ENCODE assay signal across 3 worm cellular contexts in the genomic region with DNA sequence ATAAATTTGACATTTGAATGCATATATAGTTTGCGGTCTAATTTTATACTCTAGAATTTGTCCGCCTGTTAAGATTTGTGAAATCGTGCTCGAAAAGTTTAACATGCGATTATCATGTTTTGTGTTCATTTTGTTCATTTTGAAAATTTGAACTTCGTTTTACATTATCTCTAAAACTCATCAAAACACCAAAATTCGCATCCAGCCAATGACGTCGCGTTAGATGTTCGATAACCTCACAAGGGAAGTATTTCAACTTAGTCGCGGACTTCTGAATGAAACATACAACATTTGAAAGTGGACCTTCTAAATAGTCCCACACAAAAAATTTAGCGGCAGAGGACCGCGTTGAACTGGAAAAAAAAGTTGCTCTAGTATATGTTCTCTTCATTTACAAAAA.
TF ChIP-seq lines count a peak whose summit lies in the region.

No protein-coding gene starts in this region.

TF ChIP-seq in whole organism, L1 larva, 84 proteins besides CTCF, POLR2A, EP300 and RAD21:
- TF ChIP-seq hpl-2 (GFP tag; optimal IDR thresholded peaks at IDR 0.05; lab: Kevin White, UChicago): no peak
- no peak for TF ChIP-seq tlp-1 (tag; optimal IDR thresholded peaks at IDR 0.05; lab: Kevin White, UChicago)
- TF ChIP-seq nhr-85 (tag; lab: Kevin White, UChicago): peak; percentile 65
- TF ChIP-seq dpl-1 (GFP tag; optimal IDR thresholded peaks at IDR 0.05; lab: Kevin White, UChicago): no peak

TF ChIP-seq in whole organism, L2 larva, 48 proteins besides CTCF, POLR2A, EP300 and RAD21:
- TF ChIP-seq lin-13 (GFP tag; optimal IDR thresholded peaks at IDR 0.05; lab: Kevin White, UChicago) (no peak), ztf-1 (GFP tag; conservative IDR thresholded peaks at IDR 0.05; lab: Robert Waterston, UW) (no peak), sma-9 (GFP tag; optimal IDR thresholded peaks at IDR 0.05; lab: Kevin White, UChicago) (peak; percentile 50), sma-9 (tag; optimal IDR thresholded peaks at IDR 0.05; lab: Kevin White, UChicago) (no peak), nhr-25 (tag; optimal IDR thresholded peaks at IDR 0.05; lab: Kevin White, UChicago) (no peak), elt-1 (tag; optimal IDR thresholded peaks at IDR 0.05; lab: Kevin White, UChicago) (peak; percentile 31)

TF ChIP-seq in whole organism, L3 larva, 47 proteins besides CTCF, POLR2A, EP300 and RAD21:
- TF ChIP-seq fos-1 (tag; optimal IDR thresholded peaks at IDR 0.05; lab: Kevin White, UChicago) (no peak), pqm-1 (tag; optimal IDR thresholded peaks at IDR 0.05; lab: Kevin White, UChicago) (no peak), elt-1 (tag; optimal IDR thresholded peaks at IDR 0.05; lab: Kevin White, UChicago) (peak; percentile 68)
